Fruit fly (Drosophila melanogaster) whole organism, prepupa: ENCODE data around the gene Mur89F.

Experiments used
- CG11294 ChIP-seq: fragments of 200-800 bp; sonication (Bioruptor generic); IDR thresholded peaks from 2 replicates; pipeline ENCODE4 v1.3.6; 2022; ENCODE audit warnings: missing biosample characterization, missing genetic modification characterization
- CG31627 ChIP-seq: fragments of 200-800 bp; sonication (Bioruptor generic); optimal IDR thresholded peaks from 3 replicates; lab custom pipeline; 2016; ENCODE audit warnings: missing biosample characterization, missing genetic modification characterization
- Eip78C ChIP-seq: fragments of 200-800 bp; sonication (Bioruptor generic); peaks from one replicate; lab custom pipeline; 2016; ENCODE audit warnings: missing biosample characterization, missing genetic modification characterization
- Hr39 ChIP-seq: fragments of 200-800 bp; sonication (Bioruptor generic); optimal IDR thresholded peaks from 2 replicates; lab custom pipeline; 2016; ENCODE audit warnings: missing biosample characterization, missing genetic modification characterization
- Sox15 ChIP-seq: fragments of 200-800 bp; sonication (Bioruptor generic); optimal IDR thresholded peaks from 3 replicates; lab custom pipeline; 2016; ENCODE audit warnings: missing biosample characterization, missing genetic modification characterization
- eg ChIP-seq: fragments of 200-800 bp; sonication (Bioruptor generic); IDR thresholded peaks from 3 replicates; pipeline ENCODE4 v1.3.6; 2022; ENCODE audit warnings: missing biosample characterization, missing genetic modification characterization
- net ChIP-seq: fragments of 200-800 bp; sonication (Bioruptor generic); optimal IDR thresholded peaks from 3 replicates; lab custom pipeline; 2016; ENCODE audit warnings: missing biosample characterization, missing genetic modification characterization
- spab ChIP-seq: fragments of 200-800 bp; sonication (Bioruptor generic); optimal IDR thresholded peaks from 2 replicates; lab custom pipeline; 2017; ENCODE audit warnings: missing biosample characterization, mild to moderate bottlenecking, missing genetic modification characterization, missing genetic modification reagents

DNA sequence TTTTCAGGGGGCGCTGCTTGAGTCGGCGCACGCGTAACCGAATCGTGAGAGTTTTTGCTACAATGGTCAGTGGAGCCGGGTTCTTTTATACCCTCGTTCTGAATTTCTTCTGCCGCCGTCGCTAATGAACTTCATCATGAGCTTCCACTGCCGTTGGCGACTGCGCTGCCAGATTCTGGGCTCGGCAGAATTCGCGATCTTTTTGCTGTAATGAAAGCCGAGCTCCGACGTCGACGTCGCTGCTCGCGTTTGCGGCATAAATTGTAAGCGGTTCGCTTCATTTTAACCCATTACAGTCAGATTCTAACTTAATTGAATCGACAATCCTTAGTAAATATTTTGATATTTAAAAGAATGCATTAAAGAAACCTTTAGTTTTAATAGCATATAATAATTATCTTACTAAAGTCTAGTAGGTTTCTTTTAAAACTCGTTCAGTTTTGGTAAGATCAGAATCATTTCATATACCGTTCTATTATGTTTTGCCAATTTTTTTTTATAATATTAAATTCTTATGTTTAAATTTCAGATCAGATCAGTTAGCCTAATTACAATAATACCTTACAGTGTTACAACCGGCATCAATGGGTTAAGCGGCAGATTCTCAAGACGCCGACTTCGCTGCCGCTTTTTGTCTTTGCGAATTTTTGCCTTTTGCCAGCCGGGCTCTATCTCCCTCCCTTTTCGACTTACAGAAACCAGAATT lies at the start of gene Mur89F:
- TF ChIP-seq CG11294, result no peak
- peak; percentile 65 for TF ChIP-seq spab (GFP tag; lab: Kevin White, UChicago)
- TF ChIP-seq CG31627 (GFP tag; lab: Kevin White, UChicago), result peak; percentile 55
- peak; percentile 32 for TF ChIP-seq Hr39 (GFP tag; lab: Kevin White, UChicago)
- TF ChIP-seq eg, result no peak
- TF ChIP-seq net (GFP tag; lab: Kevin White, UChicago), result peak; percentile 36
- peak; percentile 89 for TF ChIP-seq Eip78C (GFP tag; lab: Kevin White, UChicago)
- peak; percentile 48 for TF ChIP-seq Sox15 (GFP tag; lab: Kevin White, UChicago)
